Fruit fly (Drosophila melanogaster) whole organism, embryonic: ENCODE data around the gene CG34179.

Source experiments
- Atf6 ChIP-seq: fragments of 200-800 bp; sonication (Bioruptor generic); IDR thresholded peaks from 2 replicates; pipeline ENCODE4 v1.3.6; 2022; ENCODE audit warnings: missing biosample characterization, missing genetic modification characterization
- B-H1 ChIP-seq: fragments of 200-800 bp; sonication (Bioruptor generic); IDR thresholded peaks from 3 replicates; pipeline ENCODE4 v1.3.6; 2022; ENCODE audit warnings: missing biosample characterization, missing genetic modification characterization
- Bdp1 ChIP-seq: fragments of 200-800 bp; sonication (Bioruptor generic); optimal IDR thresholded peaks from 3 replicates; lab custom pipeline; 2016; ENCODE audit warnings: missing biosample characterization, missing genetic modification characterization
- CG11093 ChIP-seq: fragments of 200-800 bp; sonication (Bioruptor generic); IDR thresholded peaks from 3 replicates; pipeline ENCODE4 v1.3.6; 2022; ENCODE audit warnings: missing biosample characterization, missing genetic modification characterization
- CG12659 ChIP-seq: fragments of 200-800 bp; sonication (Bioruptor generic); optimal IDR thresholded peaks from 3 replicates; lab custom pipeline; 2017; ENCODE audit warnings: mild to moderate bottlenecking, missing biosample characterization, missing genetic modification reagents, missing genetic modification characterization
- CG13424 ChIP-seq: fragments of 200-800 bp; sonication (Bioruptor generic); optimal IDR thresholded peaks from 2 replicates; lab custom pipeline; 2019; ENCODE audit warnings: missing biosample characterization, mild to moderate bottlenecking, missing genetic modification characterization, moderate library complexity
- CG1603 ChIP-seq: fragments of 200-800 bp; sonication (Bioruptor generic); optimal IDR thresholded peaks from 2 replicates; lab custom pipeline; 2019; ENCODE audit warnings: missing biosample characterization, mild to moderate bottlenecking, missing genetic modification characterization, moderate library complexity
- CG16863 ChIP-seq: fragments of 200-800 bp; sonication (Bioruptor generic); optimal IDR thresholded peaks from 3 replicates; lab custom pipeline; 2016; ENCODE audit warnings: missing biosample characterization, missing genetic modification characterization
- CG18599 ChIP-seq: fragments of 200-800 bp; sonication (Bioruptor generic); optimal IDR thresholded peaks from 3 replicates; lab custom pipeline; 2017; ENCODE audit warnings: missing biosample characterization, missing genetic modification characterization, mild to moderate bottlenecking, moderate library complexity, missing genetic modification reagents
- CG2116 ChIP-seq: fragments of 200-800 bp; sonication (Bioruptor generic); optimal IDR thresholded peaks from 3 replicates; lab custom pipeline; 2018; ENCODE audit warnings: missing biosample characterization, mild to moderate bottlenecking, missing genetic modification characterization
- CG2875 ChIP-seq: fragments of 200-800 bp; sonication (Bioruptor generic); optimal IDR thresholded peaks from 2 replicates; lab custom pipeline; 2017; ENCODE audit warnings: missing biosample characterization, mild to moderate bottlenecking, missing genetic modification characterization, missing genetic modification reagents
- CG33213 ChIP-seq: fragments of 200-800 bp; sonication (Bioruptor generic); optimal IDR thresholded peaks from 3 replicates; lab custom pipeline; 2016; ENCODE audit warnings: missing biosample characterization, missing genetic modification characterization
- CG34224 ChIP-seq: fragments of 200-800 bp; sonication (Bioruptor generic); IDR thresholded peaks from 3 replicates; pipeline ENCODE4 v1.3.6; 2022; ENCODE audit warnings: missing biosample characterization, missing genetic modification characterization; ENCODE audit not compliant: partially characterized antibody
- CG42726 ChIP-seq: fragments of 200-800 bp; sonication (Bioruptor generic); IDR thresholded peaks from 2 replicates; pipeline ENCODE4 v1.3.6; 2022; ENCODE audit warnings: missing biosample characterization, missing genetic modification characterization; ENCODE audit not compliant: partially characterized antibody
- CG4360 ChIP-seq: fragments of 200-800 bp; sonication (Bioruptor generic); IDR thresholded peaks from 2 replicates; pipeline ENCODE4 v1.3.6; 2022; ENCODE audit warnings: missing biosample characterization, missing genetic modification characterization
- CG6813 ChIP-seq: fragments of 200-800 bp; sonication (Bioruptor generic); optimal IDR thresholded peaks from 2 replicates; lab custom pipeline; 2017; ENCODE audit warnings: missing biosample characterization, missing genetic modification characterization, mild to moderate bottlenecking, moderate library complexity, missing genetic modification reagents
- CG7786 ChIP-seq: fragments of 200-800 bp; sonication (Bioruptor generic); optimal IDR thresholded peaks from 2 replicates; lab custom pipeline; 2016; ENCODE audit warnings: missing biosample characterization, missing genetic modification characterization
- CG8388 ChIP-seq: fragments of 200-800 bp; sonication (Bioruptor generic); optimal IDR thresholded peaks from 2 replicates; lab custom pipeline; 2019; ENCODE audit warnings: missing biosample characterization, mild to moderate bottlenecking, missing genetic modification characterization, moderate library complexity
- CG8478 ChIP-seq: fragments of >200 bp; optimal IDR thresholded peaks from 2 replicates; lab custom pipeline; 2018
- CG9817 ChIP-seq: fragments of 200-800 bp; sonication (Bioruptor generic); optimal IDR thresholded peaks from 2 replicates; lab custom pipeline; 2018; ENCODE audit warnings: missing biosample characterization, mild to moderate bottlenecking, missing genetic modification characterization, moderate library complexity
- CG9932 ChIP-seq: fragments of 200-800 bp; sonication (Bioruptor generic); IDR thresholded peaks from 2 replicates; pipeline ENCODE4 v1.3.6; 2022; ENCODE audit warnings: missing biosample characterization, missing genetic modification characterization
- CTCF ChIP-seq: fragments of 200-800 bp; sonication (Bioruptor generic); optimal IDR thresholded peaks from 2 replicates; lab custom pipeline; 2017; ENCODE audit warnings: missing biosample characterization, mild to moderate bottlenecking, missing genetic modification characterization, moderate library complexity
- Chrac-16 ChIP-seq: fragments of 200-800 bp; sonication (Bioruptor generic); optimal IDR thresholded peaks from 3 replicates; lab custom pipeline; 2016; ENCODE audit warnings: missing biosample characterization, missing genetic modification characterization
- D19A ChIP-seq: fragments of 200-800 bp; optimal IDR thresholded peaks from 3 replicates; lab custom pipeline; 2019; ENCODE audit warnings: missing biosample characterization, mild to moderate bottlenecking, missing genetic modification characterization, moderate library complexity
- Dek ChIP-seq: fragments of 200-800 bp; sonication (Bioruptor generic); optimal IDR thresholded peaks from 3 replicates; lab custom pipeline; 2019; ENCODE audit warnings: missing biosample characterization, mild to moderate bottlenecking, missing genetic modification characterization, moderate library complexity
- Elba2 ChIP-seq: fragments of 200-800 bp; sonication (Bioruptor generic); optimal IDR thresholded peaks from 3 replicates; lab custom pipeline; 2016; ENCODE audit warnings: missing biosample characterization, missing genetic modification characterization
- Hey ChIP-seq: fragments of 200-800 bp; sonication (Bioruptor generic); optimal IDR thresholded peaks from 3 replicates; lab custom pipeline; 2018; ENCODE audit warnings: missing biosample characterization, mild to moderate bottlenecking, missing genetic modification characterization
- Lhr ChIP-seq: fragments of 200-800 bp; sonication (Bioruptor generic); optimal IDR thresholded peaks from 3 replicates; lab custom pipeline; 2017; ENCODE audit warnings: mild to moderate bottlenecking, missing biosample characterization, missing genetic modification reagents, missing genetic modification characterization
- Lpt ChIP-seq: fragments of >200 bp; optimal IDR thresholded peaks from 2 replicates; lab custom pipeline; 2018; ENCODE audit warnings: missing biosample characterization, missing genetic modification characterization
- Med ChIP-seq: fragments of 200-800 bp; sonication (Bioruptor generic); peaks from one replicate; lab custom pipeline; 2016; ENCODE audit warnings: missing biosample characterization, missing genetic modification characterization, mild to moderate bottlenecking, inconsistent platforms, moderate library complexity
- Xrp1 ChIP-seq: fragments of 200-800 bp; sonication (Bioruptor generic); IDR thresholded peaks from 2 replicates; pipeline ENCODE4 v1.3.6; 2022; ENCODE audit warnings: missing biosample characterization, missing genetic modification characterization
- abd-A ChIP-seq: fragments of 200-800 bp; sonication (Bioruptor generic); optimal IDR thresholded peaks from 3 replicates; lab custom pipeline; 2019; ENCODE audit warnings: missing biosample characterization, mild to moderate bottlenecking, missing genetic modification characterization, moderate library complexity
- cas ChIP-seq: fragments of 200-800 bp; sonication (Bioruptor generic); IDR thresholded peaks from 2 replicates; pipeline ENCODE4 v1.3.6; 2022; ENCODE audit warnings: missing biosample characterization, missing genetic modification characterization
- cg ChIP-seq: fragments of 200-800 bp; sonication (Bioruptor generic); optimal IDR thresholded peaks from 3 replicates; lab custom pipeline; 2019; ENCODE audit warnings: missing biosample characterization, mild to moderate bottlenecking, missing genetic modification characterization, moderate library complexity
- chinmo ChIP-seq: fragments of 200-800 bp; sonication (Bioruptor generic); IDR thresholded peaks from 4 replicates; pipeline ENCODE4 v1.3.6; 2022; ENCODE audit warnings: missing biosample characterization, missing genetic modification characterization; ENCODE audit not compliant: partially characterized antibody
- crol ChIP-seq: fragments of 200-800 bp; sonication (Bioruptor generic); IDR thresholded peaks from 2 replicates; pipeline ENCODE4 v1.3.6; 2022; ENCODE audit warnings: missing biosample characterization, missing genetic modification characterization
- danr ChIP-seq: fragments of 200-800 bp; sonication (Bioruptor generic); IDR thresholded peaks from 2 replicates; pipeline ENCODE4 v1.3.6; 2022; ENCODE audit warnings: missing biosample characterization, missing genetic modification characterization
- dpn ChIP-seq, 2 experiments: fragments of 200-800 bp; sonication (Bioruptor generic); optimal IDR thresholded peaks; 3 replicates each; lab custom pipeline; 2016; ENCODE audit warnings: missing biosample characterization in 2 of 2, missing genetic modification characterization in 2 of 2
- fd102C ChIP-seq: fragments of 200-800 bp; sonication (Bioruptor generic); optimal IDR thresholded peaks from 2 replicates; lab custom pipeline; 2018; ENCODE audit warnings: missing biosample characterization, mild to moderate bottlenecking, missing genetic modification characterization, moderate library complexity
- gce ChIP-seq: fragments of 200-800 bp; sonication (Bioruptor generic); IDR thresholded peaks from 3 replicates; pipeline ENCODE4 v1.3.6; 2022; ENCODE audit warnings: missing biosample characterization, missing genetic modification characterization
- h ChIP-seq: fragments of >200 bp; optimal IDR thresholded peaks from 2 replicates; lab custom pipeline; 2017
- hbn ChIP-seq: fragments of 200-800 bp; sonication (Bioruptor generic); IDR thresholded peaks from 2 replicates; pipeline ENCODE4 v1.3.6; 2022; ENCODE audit warnings: missing biosample characterization, missing genetic modification characterization; ENCODE audit not compliant: partially characterized antibody
- mld ChIP-seq: fragments of 200-800 bp; sonication (Bioruptor generic); IDR thresholded peaks from 3 replicates; pipeline ENCODE4 v1.3.6; 2022; ENCODE audit warnings: missing biosample characterization, missing genetic modification characterization; ENCODE audit not compliant: partially characterized antibody
- nerfin-1 ChIP-seq: fragments of 200-800 bp; sonication (Bioruptor generic); optimal IDR thresholded peaks from 3 replicates; lab custom pipeline; 2019; ENCODE audit warnings: missing biosample characterization, mild to moderate bottlenecking, missing genetic modification characterization, moderate library complexity
- pros ChIP-seq: fragments of 200-800 bp; sonication (Bioruptor generic); optimal IDR thresholded peaks from 3 replicates; lab custom pipeline; 2019; ENCODE audit warnings: missing biosample characterization, mild to moderate bottlenecking, missing genetic modification characterization, moderate library complexity
- sens ChIP-seq: fragments of 200-800 bp; sonication (Bioruptor generic); peaks from one replicate; lab custom pipeline; 2016; ENCODE audit warnings: missing biosample characterization, missing genetic modification characterization
- slp2 ChIP-seq: fragments of 200-800 bp; sonication (Bioruptor generic); optimal IDR thresholded peaks from 2 replicates; lab custom pipeline; 2016; ENCODE audit warnings: missing biosample characterization, missing genetic modification characterization
- so ChIP-seq: fragments of 200-800 bp; sonication (Bioruptor generic); IDR thresholded peaks from 3 replicates; pipeline ENCODE4 v1.3.6; 2022; ENCODE audit warnings: missing biosample characterization, missing genetic modification characterization
- stc ChIP-seq: fragments of 200-800 bp; sonication (Bioruptor generic); IDR thresholded peaks from 2 replicates; pipeline ENCODE4 v1.3.6; 2022; ENCODE audit warnings: missing biosample characterization, missing genetic modification characterization
- tap ChIP-seq: fragments of 200-800 bp; optimal IDR thresholded peaks from 3 replicates; lab custom pipeline; 2019; ENCODE audit warnings: missing biosample characterization, mild to moderate bottlenecking, missing genetic modification characterization, moderate library complexity
- zfh2 ChIP-seq: fragments of 200-800 bp; sonication (Bioruptor generic); optimal IDR thresholded peaks from 2 replicates; lab custom pipeline; 2016; ENCODE audit warnings: missing biosample characterization, missing genetic modification characterization

CG34179 gene

dm6 chr2L:6081134-6081832 is 32.8 kb upstream of the CG34179 start (continued):
- TF ChIP-seq hbn: no peak
- TF ChIP-seq Dek (tag; lab: Kevin White, UChicago): no peak
- TF ChIP-seq abd-A (tag; lab: Kevin White, UChicago): peak; percentile 28
- TF ChIP-seq CG12659 (GFP tag; lab: Kevin White, UChicago): no peak
- no peak for TF ChIP-seq CG2116 (GFP tag; lab: Kevin White, UChicago)
- TF ChIP-seq CG42726 (GFP tag; lab: Robert Waterston, UW): peak; percentile 100
- no peak for TF ChIP-seq Med
- TF ChIP-seq Hey: peak; percentile 8
- no peak for TF ChIP-seq CTCF
- TF ChIP-seq dpn (GFP tag; optimal IDR thresholded peaks at IDR 0.05; lab: Kevin White, UChicago): no peak
- no peak for TF ChIP-seq CG1603 (tag; lab: Kevin White, UChicago)
- no peak for TF ChIP-seq danr (GFP tag; lab: Robert Waterston, UW)
- TF ChIP-seq CG33213 (GFP tag; lab: Kevin White, UChicago): no peak
- TF ChIP-seq zfh2 (GFP tag; lab: Kevin White, UChicago): no peak
- TF ChIP-seq Chrac-16 (GFP tag; lab: Kevin White, UChicago): no peak
- TF ChIP-seq Atf6: no peak
- TF ChIP-seq Lpt (GFP tag; lab: Kevin White, UChicago): no peak
- TF ChIP-seq nerfin-1 (tag; lab: Kevin White, UChicago): peak; percentile 20
- TF ChIP-seq Elba2: no peak
- no peak for TF ChIP-seq CG9817
- TF ChIP-seq crol (GFP tag; lab: Robert Waterston, UW): peak; percentile 45; the same call in 1 of the 2 replicates
- no peak for TF ChIP-seq CG13424 (tag; lab: Kevin White, UChicago)
- TF ChIP-seq Lhr (GFP tag; lab: Kevin White, UChicago): no peak
- TF ChIP-seq mld (GFP tag; lab: Robert Waterston, UW): no peak; the same call in 2 of the 3 replicates
- TF ChIP-seq CG7786 (GFP tag; lab: Kevin White, UChicago): no peak
- TF ChIP-seq CG4360 (GFP tag; lab: Robert Waterston, UW): peak; percentile 50; the same call in 1 of the 2 replicates
- TF ChIP-seq fd102C (GFP tag; lab: Kevin White, UChicago): no peak
- TF ChIP-seq B-H1 (GFP tag; lab: Robert Waterston, UW): no peak
- TF ChIP-seq D19A (tag; lab: Kevin White, UChicago): no peak
- peak; percentile 86 for TF ChIP-seq pros (GFP tag; lab: Kevin White, UChicago)
- TF ChIP-seq gce (GFP tag; lab: Robert Waterston, UW): 0 out of 3 replicates have a peak, but pooled peaks have one; percentile 7
- no peak for TF ChIP-seq slp2 (GFP tag; lab: Kevin White, UChicago)
- TF ChIP-seq sens (GFP tag; lab: Kevin White, UChicago): peak; percentile 3
- 0 out of 4 replicates have a peak, but pooled peaks have one; percentile 13 for TF ChIP-seq chinmo (GFP tag; lab: Robert Waterston, UW)
- no peak for TF ChIP-seq h
- TF ChIP-seq CG2875 (GFP tag; lab: Kevin White, UChicago): no peak
- no peak for TF ChIP-seq Bdp1
- TF ChIP-seq CG6813: no peak
- TF ChIP-seq so (GFP tag; lab: Robert Waterston, UW): no peak
- TF ChIP-seq CG8478: peak; percentile 21
- TF ChIP-seq Xrp1 (GFP tag; lab: Robert Waterston, UW): 0 out of 2 replicates have a peak, but pooled peaks have one; percentile 20
- no peak for TF ChIP-seq CG9932 (GFP tag; lab: Robert Waterston, UW)
- no peak for TF ChIP-seq cas (GFP tag; lab: Robert Waterston, UW)
- no peak for TF ChIP-seq tap
- TF ChIP-seq CG34224 (GFP tag; lab: Robert Waterston, UW): no peak
- no peak for TF ChIP-seq CG16863 (GFP tag; lab: Kevin White, UChicago)
- TF ChIP-seq CG18599 (GFP tag; lab: Kevin White, UChicago): no peak
- peak; percentile 20; the same call in 1 of the 2 replicates for TF ChIP-seq stc (GFP tag; lab: Robert Waterston, UW)
- TF ChIP-seq CG8388 (GFP tag; lab: Kevin White, UChicago): no peak
- peak; percentile 27 for TF ChIP-seq cg (GFP tag; lab: Kevin White, UChicago)
- TF ChIP-seq CG11093 (GFP tag; lab: Robert Waterston, UW): no peak
